Fruit fly (Drosophila melanogaster) whole organism, embryonic: ENCODE data around the gene CG44139.

ENCODE experiments used
- Atf3 ChIP-seq: fragments of 200-800 bp; sonication (Bioruptor generic); optimal IDR thresholded peaks from 3 replicates; lab custom pipeline; 2016; ENCODE audit warnings: missing biosample characterization, missing genetic modification characterization
- Awh ChIP-seq: fragments of 200-800 bp; sonication (Bioruptor generic); IDR thresholded peaks from 2 replicates; pipeline ENCODE4, ENCODE4 v1.3.6; 2022; ENCODE audit warnings: missing biosample characterization, missing genetic modification characterization
- Bgb ChIP-seq: fragments of 200-800 bp; sonication (Bioruptor generic); IDR thresholded peaks from 2 replicates; pipeline ENCODE4 v1.3.6; 2022; ENCODE audit warnings: missing biosample characterization, missing genetic modification characterization; ENCODE audit not compliant: partially characterized antibody
- CG10147 ChIP-seq: fragments of 200-800 bp; sonication (Bioruptor generic); optimal IDR thresholded peaks from 2 replicates; lab custom pipeline; 2019; ENCODE audit warnings: missing biosample characterization, mild to moderate bottlenecking, missing genetic modification characterization, moderate library complexity
- CG10565 ChIP-seq: fragments of 200-800 bp; sonication (Bioruptor generic); optimal IDR thresholded peaks from 3 replicates; lab custom pipeline; 2016; ENCODE audit warnings: missing biosample characterization, mild to moderate bottlenecking, missing genetic modification characterization
- CG11247 ChIP-seq: fragments of 200-800 bp; sonication (Bioruptor generic); IDR thresholded peaks from 2 replicates; pipeline ENCODE4 v1.3.6; 2022; ENCODE audit warnings: missing biosample characterization, missing genetic modification characterization
- CG15514 ChIP-seq: fragments of 200-800 bp; sonication (Bioruptor generic); optimal IDR thresholded peaks from 3 replicates; lab custom pipeline; 2017; ENCODE audit warnings: missing biosample characterization, missing genetic modification characterization, mild to moderate bottlenecking, moderate library complexity, missing genetic modification reagents
- CG1603 ChIP-seq: fragments of 200-800 bp; sonication (Bioruptor generic); optimal IDR thresholded peaks from 2 replicates; lab custom pipeline; 2019; ENCODE audit warnings: missing biosample characterization, mild to moderate bottlenecking, missing genetic modification characterization, moderate library complexity
- CG17829 ChIP-seq: fragments of 200-800 bp; optimal IDR thresholded peaks from 2 replicates; lab custom pipeline; 2019; ENCODE audit warnings: missing biosample characterization, mild to moderate bottlenecking, missing genetic modification characterization, moderate library complexity
- CG17912 ChIP-seq: fragments of 200-800 bp; sonication (Bioruptor generic); optimal IDR thresholded peaks from 2 replicates; lab custom pipeline; 2018; ENCODE audit warnings: missing biosample characterization, mild to moderate bottlenecking, missing genetic modification characterization
- CG18619 ChIP-seq: fragments of 200-800 bp; sonication (Bioruptor generic); optimal IDR thresholded peaks from 3 replicates; lab custom pipeline; 2017; ENCODE audit warnings: missing biosample characterization, mild to moderate bottlenecking, missing genetic modification characterization
- CG31441 ChIP-seq: fragments of 200-800 bp; sonication (Bioruptor generic); IDR thresholded peaks from 2 replicates; pipeline ENCODE4 v1.3.6; 2022; ENCODE audit warnings: missing biosample characterization, missing genetic modification characterization
- CG34224 ChIP-seq: fragments of 200-800 bp; sonication (Bioruptor generic); IDR thresholded peaks from 3 replicates; pipeline ENCODE4 v1.3.6; 2022; ENCODE audit warnings: missing biosample characterization, missing genetic modification characterization; ENCODE audit not compliant: partially characterized antibody
- CG3995 ChIP-seq: fragments of 200-800 bp; sonication (Bioruptor generic); optimal IDR thresholded peaks from 3 replicates; lab custom pipeline; 2016; ENCODE audit warnings: missing biosample characterization, missing genetic modification characterization
- CG4282 ChIP-seq: fragments of 200-800 bp; sonication (Bioruptor generic); optimal IDR thresholded peaks from 2 replicates; lab custom pipeline; 2016; ENCODE audit warnings: missing biosample characterization, missing genetic modification characterization
- CG4730 ChIP-seq: fragments of 200-800 bp; sonication (Bioruptor generic); IDR thresholded peaks from 2 replicates; pipeline ENCODE4 v1.3.6; 2022; ENCODE audit warnings: missing biosample characterization, missing genetic modification characterization
- CG7372 ChIP-seq: fragments of 200-800 bp; sonication (Bioruptor generic); IDR thresholded peaks from 2 replicates; pipeline ENCODE4 v1.3.6; 2022; ENCODE audit warnings: missing biosample characterization, missing genetic modification characterization
- CG7839 ChIP-seq: fragments of 200-800 bp; sonication (Bioruptor generic); optimal IDR thresholded peaks from 3 replicates; lab custom pipeline; 2018; ENCODE audit warnings: missing biosample characterization, mild to moderate bottlenecking, missing genetic modification characterization, moderate library complexity
- CG9797 ChIP-seq: fragments of 200-800 bp; sonication (Bioruptor generic); optimal IDR thresholded peaks from 3 replicates; lab custom pipeline; 2018; ENCODE audit warnings: missing biosample characterization, mild to moderate bottlenecking, missing genetic modification characterization
- CG9817 ChIP-seq: fragments of 200-800 bp; sonication (Bioruptor generic); optimal IDR thresholded peaks from 2 replicates; lab custom pipeline; 2018; ENCODE audit warnings: missing biosample characterization, mild to moderate bottlenecking, missing genetic modification characterization, moderate library complexity
- E2f1 ChIP-seq: fragments of 200-800 bp; sonication (Bioruptor generic); IDR thresholded peaks from 2 replicates; pipeline ENCODE4 v1.3.6; 2022; ENCODE audit warnings: missing biosample characterization, missing genetic modification characterization
- Ets97D ChIP-seq: fragments of 200-800 bp; sonication (Bioruptor generic); optimal IDR thresholded peaks from 3 replicates; lab custom pipeline; 2016; ENCODE audit warnings: missing biosample characterization, missing genetic modification characterization
- Gug ChIP-seq: fragments of 200-800 bp; sonication (Bioruptor generic); IDR thresholded peaks from 4 replicates; pipeline ENCODE4 v1.3.6; 2022; ENCODE audit warnings: missing biosample characterization, missing genetic modification characterization
- Hmx ChIP-seq: fragments of 200-800 bp; sonication (Bioruptor generic); optimal IDR thresholded peaks from 2 replicates; lab custom pipeline; 2016; ENCODE audit warnings: missing biosample characterization, missing genetic modification characterization
- Lim3 ChIP-seq: fragments of 200-800 bp; sonication (Bioruptor generic); IDR thresholded peaks from 2 replicates; pipeline ENCODE4 v1.3.6; 2022; ENCODE audit warnings: missing biosample characterization, missing genetic modification characterization
- Nf-YA ChIP-seq: fragments of 200-800 bp; sonication (Bioruptor generic); IDR thresholded peaks from 2 replicates; pipeline ENCODE4 v1.3.6; 2022; ENCODE audit warnings: missing biosample characterization, missing genetic modification characterization
- Rx ChIP-seq: fragments of 200-800 bp; sonication (Bioruptor generic); IDR thresholded peaks from 2 replicates; pipeline ENCODE4 v1.3.6; 2022; ENCODE audit warnings: missing biosample characterization, missing genetic modification characterization
- Six4 ChIP-seq: fragments of 200-800 bp; sonication (Bioruptor generic); optimal IDR thresholded peaks from 2 replicates; lab custom pipeline; 2016; ENCODE audit warnings: missing biosample characterization, missing genetic modification characterization
- Spps ChIP-seq: fragments of 200-800 bp; sonication (Bioruptor generic); optimal IDR thresholded peaks from 2 replicates; lab custom pipeline; 2018; ENCODE audit warnings: missing biosample characterization, mild to moderate bottlenecking, missing genetic modification characterization
- Sry-δ ChIP-seq: fragments of 200-800 bp; sonication (Bioruptor generic); optimal IDR thresholded peaks from 2 replicates; lab custom pipeline; 2016; ENCODE audit warnings: missing biosample characterization, missing genetic modification characterization
- Xrp1 ChIP-seq: fragments of 200-800 bp; sonication (Bioruptor generic); IDR thresholded peaks from 2 replicates; pipeline ENCODE4 v1.3.6; 2022; ENCODE audit warnings: missing biosample characterization, missing genetic modification characterization
- ac ChIP-seq: fragments of 200-800 bp; sonication (Bioruptor generic); optimal IDR thresholded peaks from 3 replicates; lab custom pipeline; 2017; ENCODE audit warnings: missing biosample characterization, mild to moderate bottlenecking, missing genetic modification characterization
- bcd ChIP-seq: fragments of 200-800 bp; sonication (Bioruptor generic); optimal IDR thresholded peaks from 2 replicates; lab custom pipeline; 2017; ENCODE audit warnings: missing biosample characterization, mild to moderate bottlenecking, missing genetic modification characterization
- chinmo ChIP-seq: fragments of 200-800 bp; sonication (Bioruptor generic); IDR thresholded peaks from 4 replicates; pipeline ENCODE4 v1.3.6; 2022; ENCODE audit warnings: missing biosample characterization, missing genetic modification characterization; ENCODE audit not compliant: partially characterized antibody
- croc ChIP-seq: fragments of 200-800 bp; sonication (Bioruptor generic); conservative IDR thresholded peaks from 3 replicates; pipeline ENCODE4 v1.3.6; 2022; ENCODE audit warnings: missing biosample characterization, missing genetic modification characterization
- dan ChIP-seq: fragments of 200-800 bp; sonication (Bioruptor generic); IDR thresholded peaks from 2 replicates; pipeline ENCODE4 v1.3.6; 2022; ENCODE audit warnings: missing biosample characterization, missing genetic modification characterization
- danr ChIP-seq: fragments of 200-800 bp; sonication (Bioruptor generic); IDR thresholded peaks from 2 replicates; pipeline ENCODE4 v1.3.6; 2022; ENCODE audit warnings: missing biosample characterization, missing genetic modification characterization
- dpn ChIP-seq, 2 experiments: fragments of 200-800 bp; sonication (Bioruptor generic); optimal IDR thresholded peaks; 3 replicates each; lab custom pipeline; 2016; ENCODE audit warnings: missing biosample characterization in 2 of 2, missing genetic modification characterization in 2 of 2
- exex ChIP-seq: fragments of 200-800 bp; sonication (Bioruptor generic); optimal IDR thresholded peaks from 4 replicates; lab custom pipeline; 2018; ENCODE audit warnings: missing biosample characterization, mild to moderate bottlenecking, missing genetic modification characterization, moderate library complexity
- eyg ChIP-seq: fragments of 200-800 bp; sonication (Bioruptor generic); optimal IDR thresholded peaks from 3 replicates; lab custom pipeline; 2016; ENCODE audit warnings: missing biosample characterization, missing genetic modification characterization
- fd3F ChIP-seq: fragments of 200-800 bp; sonication (Bioruptor generic); optimal IDR thresholded peaks from 2 replicates; lab custom pipeline; 2018; ENCODE audit warnings: missing biosample characterization, mild to moderate bottlenecking, missing genetic modification characterization, moderate library complexity
- grau ChIP-seq: fragments of 200-800 bp; optimal IDR thresholded peaks from 3 replicates; lab custom pipeline; 2019; ENCODE audit warnings: missing biosample characterization, mild to moderate bottlenecking, missing genetic modification characterization, moderate library complexity
- gsb-n ChIP-seq: fragments of 200-800 bp; sonication (Bioruptor generic); optimal IDR thresholded peaks from 3 replicates; lab custom pipeline; 2018; ENCODE audit warnings: missing biosample characterization, mild to moderate bottlenecking, missing genetic modification characterization
- hbn ChIP-seq: fragments of 200-800 bp; sonication (Bioruptor generic); IDR thresholded peaks from 2 replicates; pipeline ENCODE4 v1.3.6; 2022; ENCODE audit warnings: missing biosample characterization, missing genetic modification characterization; ENCODE audit not compliant: partially characterized antibody
- pan ChIP-seq, 4 experiments: fragments of >200 bp in 3 of 4; fragments of 200-800 bp in 1 of 4; sonication (Bioruptor generic) in 1 of 4; optimal IDR thresholded peaks in 3 of 4; IDR thresholded peaks in 1 of 4; 2 replicates each; pipeline versions ENCODE4 v1.3.6 to Lab custom; 2017 to 2022; ENCODE audit warnings: missing biosample characterization in 2 of 4, missing genetic modification characterization in 2 of 4, mixed read lengths in 1 of 4
- pfk ChIP-seq: fragments of 200-800 bp; sonication (Bioruptor generic); optimal IDR thresholded peaks from 2 replicates; lab custom pipeline; 2018; ENCODE audit warnings: missing biosample characterization, mild to moderate bottlenecking, missing genetic modification characterization, moderate library complexity
- ranshi ChIP-seq: fragments of 200-800 bp; sonication (Bioruptor generic); IDR thresholded peaks from 2 replicates; pipeline ENCODE4 v1.3.6; 2022; ENCODE audit warnings: missing biosample characterization, missing genetic modification characterization
- sisA ChIP-seq: fragments of 200-800 bp; sonication (Bioruptor generic); IDR thresholded peaks from 2 replicates; pipeline ENCODE4 v1.3.6; 2022; ENCODE audit warnings: missing biosample characterization, missing genetic modification characterization
- zen ChIP-seq: fragments of 200-800 bp; sonication (Bioruptor generic); optimal IDR thresholded peaks from 3 replicates; lab custom pipeline; 2018; ENCODE audit warnings: missing biosample characterization, mild to moderate bottlenecking, missing genetic modification characterization, moderate library complexity

CG44139 gene

DNA sequence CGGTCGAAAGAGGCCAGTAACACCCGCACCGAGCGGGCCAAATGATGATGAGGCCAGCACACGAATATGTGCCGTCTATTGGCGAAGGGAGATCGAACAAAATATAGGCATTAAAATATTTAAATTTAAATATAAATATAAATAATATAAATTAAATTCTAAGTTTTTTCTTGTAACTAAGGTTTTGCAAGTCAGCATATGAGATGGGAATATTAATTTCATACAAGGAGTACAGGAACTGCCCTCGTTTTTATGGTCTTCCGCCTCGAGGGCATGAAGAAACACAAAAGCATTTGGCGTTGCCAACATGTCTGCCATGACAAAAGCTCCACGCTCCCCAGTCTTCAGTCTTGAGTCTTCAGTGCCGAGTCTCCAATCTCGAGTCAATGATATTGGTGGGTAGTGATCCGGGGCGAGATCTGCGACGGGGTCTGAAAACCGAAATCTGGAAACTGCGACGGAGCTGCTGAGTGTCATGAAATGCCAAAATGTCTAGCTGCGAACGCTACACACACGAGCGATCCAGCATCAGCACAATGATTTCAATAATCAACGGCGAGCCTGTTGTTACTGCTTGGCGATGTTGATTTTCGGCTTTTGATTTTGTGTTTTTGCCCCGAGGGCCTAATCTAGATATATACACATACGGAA is 43.2 kb downstream of the CG44139 start (continued):
- TF ChIP-seq Gug: peak; percentile 36; the same call in 1 of the 4 replicates
- TF ChIP-seq exex (tag; lab: Kevin White, UChicago): no peak
- no peak for TF ChIP-seq Lim3
- TF ChIP-seq dpn (GFP tag; optimal IDR thresholded peaks at IDR 0.05; lab: Kevin White, UChicago): peak in 1 of 2 experiments; percentile 9
- peak; percentile 26 for TF ChIP-seq bcd (GFP tag; lab: Kevin White, UChicago)
- TF ChIP-seq Awh (GFP tag; lab: Robert Waterston, UW): no peak
- no peak for TF ChIP-seq dan
- no peak for TF ChIP-seq CG34224 (GFP tag; lab: Robert Waterston, UW)
- no peak for TF ChIP-seq croc (GFP tag; lab: Robert Waterston, UW)
- no peak for TF ChIP-seq Rx
- no peak for TF ChIP-seq CG1603
- TF ChIP-seq zen (tag; lab: Kevin White, UChicago): no peak
- TF ChIP-seq CG31441: 0 out of 2 replicates have a peak, but pooled peaks have one; percentile 19
- no peak for TF ChIP-seq Nf-YA
- TF ChIP-seq CG7372 (GFP tag; lab: Robert Waterston, UW): 0 out of 2 replicates have a peak, but pooled peaks have one; percentile 16
- peak; percentile 58 for TF ChIP-seq CG4730 (GFP tag; lab: Robert Waterston, UW)
- 0 out of 2 replicates have a peak, but pooled peaks have one; percentile 51 for TF ChIP-seq ranshi
- no peak for TF ChIP-seq Six4 (GFP tag; lab: Kevin White, UChicago)
- TF ChIP-seq Ets97D: no peak
- TF ChIP-seq Hmx (GFP tag; lab: Kevin White, UChicago): no peak
- TF ChIP-seq danr (GFP tag; lab: Robert Waterston, UW): 0 out of 2 replicates have a peak, but pooled peaks have one; percentile 28
- peak; percentile 45 for TF ChIP-seq grau (tag; lab: Kevin White, UChicago)
- no peak for TF ChIP-seq gsb-n (tag; lab: Kevin White, UChicago)
- TF ChIP-seq CG3995 (GFP tag; lab: Kevin White, UChicago): no peak
- peak; percentile 54 for TF ChIP-seq CG7839 (tag; lab: Kevin White, UChicago)
- TF ChIP-seq CG18619 (GFP tag; lab: Kevin White, UChicago): no peak
- peak; percentile 31 for TF ChIP-seq CG9817 (tag; lab: Kevin White, UChicago)
- no peak for TF ChIP-seq CG17912 (GFP tag; lab: Kevin White, UChicago)
- no peak for TF ChIP-seq eyg
- no peak for TF ChIP-seq CG9797
- TF ChIP-seq Spps: no peak
- no peak for TF ChIP-seq CG4282 (GFP tag; lab: Kevin White, UChicago)
- no peak for TF ChIP-seq ac
- TF ChIP-seq Bgb (GFP tag; lab: Robert Waterston, UW): no peak
- TF ChIP-seq CG15514 (GFP tag; lab: Kevin White, UChicago): peak; percentile 2
- TF ChIP-seq hbn (GFP tag; lab: Robert Waterston, UW): no peak
- no peak for TF ChIP-seq CG10565
- TF ChIP-seq Xrp1 (GFP tag; lab: Robert Waterston, UW): peak; percentile 45
- TF ChIP-seq Atf3: no peak
- TF ChIP-seq chinmo (GFP tag; lab: Robert Waterston, UW): 0 out of 4 replicates have a peak, but pooled peaks have one; percentile 31
- TF ChIP-seq fd3F: peak; percentile 32
- TF ChIP-seq CG10147 (GFP tag; lab: Kevin White, UChicago): no peak
- no peak for TF ChIP-seq CG17829 (tag; lab: Kevin White, UChicago)
- TF ChIP-seq pfk: no peak
- peak; percentile 39; the same call in 1 of the 2 replicates for TF ChIP-seq sisA (GFP tag; lab: Robert Waterston, UW)
- no peak for TF ChIP-seq pan (optimal IDR thresholded peaks at IDR 0.05; lab: Kevin White, UChicago)
- peak in 1 of 2 experiments; percentile 53 for TF ChIP-seq pan (GFP tag; optimal IDR thresholded peaks at IDR 0.05 in 1 of 2, IDR thresholded peaks at IDR 0.05 in 1 of 2)
- no peak for TF ChIP-seq Sry-δ (GFP tag; lab: Kevin White, UChicago)
- peak; percentile 36; the same call in 1 of the 2 replicates for TF ChIP-seq CG11247 (GFP tag; lab: Robert Waterston, UW)
- peak; percentile 25; the same call in 1 of the 2 replicates for TF ChIP-seq E2f1 (GFP tag; lab: Robert Waterston, UW)
